Fruit fly (Drosophila melanogaster) whole organism, embryonic: ENCODE results near the gene CG33160.

ENCODE experiments used
- Antp ChIP-seq: fragments of 200-800 bp; sonication (Bioruptor generic); optimal IDR thresholded peaks from 3 replicates; lab custom pipeline; 2016; ENCODE audit warnings: missing biosample characterization, missing genetic modification characterization
- Atf-2 ChIP-seq: fragments of 200-800 bp; sonication (Bioruptor generic); optimal IDR thresholded peaks from 2 replicates; lab custom pipeline; 2016; ENCODE audit warnings: missing biosample characterization, missing genetic modification characterization
- B-H2 ChIP-seq: fragments of 200-800 bp; sonication (Bioruptor generic); optimal IDR thresholded peaks from 2 replicates; lab custom pipeline; 2018; ENCODE audit warnings: missing biosample characterization, mild to moderate bottlenecking, missing genetic modification characterization
- CG10543 ChIP-seq: fragments of 200-800 bp; sonication (Bioruptor generic); optimal IDR thresholded peaks from 3 replicates; lab custom pipeline; 2017; ENCODE audit warnings: missing biosample characterization, mild to moderate bottlenecking, missing genetic modification characterization, moderate library complexity
- CG11398 ChIP-seq: fragments of 200-800 bp; sonication (Bioruptor generic); optimal IDR thresholded peaks from 2 replicates; lab custom pipeline; 2016; ENCODE audit warnings: missing biosample characterization, missing genetic modification characterization
- CG13775 ChIP-seq: fragments of 200-800 bp; sonication (Bioruptor generic); optimal IDR thresholded peaks from 3 replicates; lab custom pipeline; 2017; ENCODE audit warnings: missing biosample characterization, mild to moderate bottlenecking, missing genetic modification characterization
- CG14965 ChIP-seq: fragments of 200-800 bp; sonication (Bioruptor generic); optimal IDR thresholded peaks from 2 replicates; lab custom pipeline; 2016; ENCODE audit warnings: missing biosample characterization, missing genetic modification characterization, borderline replicate concordance
- CG15696 ChIP-seq: fragments of 200-800 bp; sonication (Bioruptor generic); optimal IDR thresholded peaks from 2 replicates; lab custom pipeline; 2019; ENCODE audit warnings: missing biosample characterization, mild to moderate bottlenecking, missing genetic modification characterization, moderate library complexity
- CG1602 ChIP-seq: fragments of 200-800 bp; sonication (Bioruptor generic); optimal IDR thresholded peaks from 3 replicates; lab custom pipeline; 2016; ENCODE audit warnings: missing biosample characterization, missing genetic modification characterization
- CG17912 ChIP-seq: fragments of 200-800 bp; sonication (Bioruptor generic); optimal IDR thresholded peaks from 2 replicates; lab custom pipeline; 2018; ENCODE audit warnings: missing biosample characterization, mild to moderate bottlenecking, missing genetic modification characterization
- CG31224 ChIP-seq: fragments of 200-800 bp; sonication (Bioruptor generic); IDR thresholded peaks from 2 replicates; pipeline ENCODE4 v1.3.6; 2022; ENCODE audit warnings: missing biosample characterization, missing genetic modification characterization
- CG31388 ChIP-seq: fragments of 200-800 bp; sonication (Bioruptor generic); optimal IDR thresholded peaks from 2 replicates; lab custom pipeline; 2016; ENCODE audit warnings: missing biosample characterization, missing genetic modification characterization
- CG3163 ChIP-seq: fragments of 200-800 bp; sonication (Bioruptor generic); optimal IDR thresholded peaks from 3 replicates; lab custom pipeline; 2016; ENCODE audit warnings: missing biosample characterization, missing genetic modification characterization
- CG32532 ChIP-seq: fragments of 200-800 bp; sonication (Bioruptor generic); IDR thresholded peaks from 2 replicates; pipeline ENCODE4 v1.3.6; 2022; ENCODE audit warnings: missing biosample characterization, missing genetic modification characterization
- CG32767 ChIP-seq: fragments of 200-800 bp; sonication (Bioruptor generic); IDR thresholded peaks from 2 replicates; pipeline ENCODE4 v1.3.6; 2022; ENCODE audit warnings: missing biosample characterization, missing genetic modification characterization
- CG34422 ChIP-seq: fragments of 200-800 bp; sonication (Bioruptor generic); IDR thresholded peaks from 3 replicates; pipeline ENCODE4 v1.3.6; 2022; ENCODE audit warnings: missing biosample characterization, missing genetic modification characterization
- CG4424 ChIP-seq: fragments of 200-800 bp; sonication (Bioruptor generic); optimal IDR thresholded peaks from 3 replicates; lab custom pipeline; 2016; ENCODE audit warnings: missing biosample characterization, missing genetic modification characterization
- CG4617 ChIP-seq: fragments of 200-800 bp; sonication (Bioruptor generic); optimal IDR thresholded peaks from 3 replicates; lab custom pipeline; 2016; ENCODE audit warnings: missing biosample characterization, missing genetic modification characterization, borderline replicate concordance
- CG4854 ChIP-seq: fragments of 200-800 bp; sonication (Bioruptor generic); optimal IDR thresholded peaks from 2 replicates; lab custom pipeline; 2016; ENCODE audit warnings: missing biosample characterization, missing genetic modification characterization, inconsistent platforms
- CG5245 ChIP-seq: fragments of 200-800 bp; sonication (Bioruptor generic); optimal IDR thresholded peaks from 3 replicates; lab custom pipeline; 2016; ENCODE audit warnings: missing biosample characterization, missing genetic modification characterization
- CG7556 ChIP-seq: fragments of 200-800 bp; sonication (Bioruptor generic); optimal IDR thresholded peaks from 2 replicates; lab custom pipeline; 2017; ENCODE audit warnings: missing biosample characterization, mild to moderate bottlenecking, missing genetic modification characterization
- CG7745 ChIP-seq: fragments of 200-800 bp; sonication (Bioruptor generic); optimal IDR thresholded peaks from 2 replicates; lab custom pipeline; 2018; ENCODE audit warnings: missing biosample characterization, mild to moderate bottlenecking, missing genetic modification characterization, moderate library complexity
- CG9609 ChIP-seq: fragments of 200-800 bp; sonication (Bioruptor generic); optimal IDR thresholded peaks from 3 replicates; lab custom pipeline; 2016; ENCODE audit warnings: missing biosample characterization, missing genetic modification characterization
- CG9797 ChIP-seq: fragments of 200-800 bp; sonication (Bioruptor generic); optimal IDR thresholded peaks from 3 replicates; lab custom pipeline; 2018; ENCODE audit warnings: missing biosample characterization, mild to moderate bottlenecking, missing genetic modification characterization
- Dbx ChIP-seq: fragments of 200-800 bp; sonication (Bioruptor generic); IDR thresholded peaks from 3 replicates; pipeline ENCODE4 v1.3.6; 2022; ENCODE audit warnings: missing biosample characterization, missing genetic modification characterization
- Hr51 ChIP-seq, 2 experiments: fragments of 200-800 bp; sonication (Bioruptor generic); optimal IDR thresholded peaks; 2 replicates in 1 of 2; 3 replicates in 1 of 2; lab custom pipeline; 2016 to 2018; ENCODE audit warnings: missing biosample characterization in 2 of 2, missing genetic modification characterization in 2 of 2, mild to moderate bottlenecking in 1 of 2, moderate library complexity in 1 of 2
- MBD-R2 ChIP-seq: fragments of 200-800 bp; sonication (Bioruptor generic); IDR thresholded peaks from 2 replicates; pipeline ENCODE4 v1.3.6; 2022; ENCODE audit warnings: missing biosample characterization, missing genetic modification characterization
- Med ChIP-seq: fragments of 200-800 bp; sonication (Bioruptor generic); peaks from one replicate; lab custom pipeline; 2016; ENCODE audit warnings: missing biosample characterization, missing genetic modification characterization, mild to moderate bottlenecking, inconsistent platforms, moderate library complexity
- Rx ChIP-seq: fragments of 200-800 bp; sonication (Bioruptor generic); IDR thresholded peaks from 2 replicates; pipeline ENCODE4 v1.3.6; 2022; ENCODE audit warnings: missing biosample characterization, missing genetic modification characterization
- Sin3A ChIP-seq: fragments of >200 bp; optimal IDR thresholded peaks from 2 replicates; lab custom pipeline; 2018
- amos ChIP-seq: fragments of 200-800 bp; sonication (Bioruptor generic); IDR thresholded peaks from 2 replicates; pipeline ENCODE4 v1.3.6; 2022; ENCODE audit warnings: missing biosample characterization, missing genetic modification characterization; ENCODE audit not compliant: partially characterized antibody
- chn ChIP-seq: fragments of 200-800 bp; sonication (Bioruptor generic); optimal IDR thresholded peaks from 2 replicates; lab custom pipeline; 2016; ENCODE audit warnings: missing biosample characterization, missing genetic modification characterization
- croc ChIP-seq: fragments of 200-800 bp; sonication (Bioruptor generic); conservative IDR thresholded peaks from 3 replicates; pipeline ENCODE4 v1.3.6; 2022; ENCODE audit warnings: missing biosample characterization, missing genetic modification characterization
- dmrt11E ChIP-seq: fragments of 200-800 bp; sonication (Bioruptor generic); optimal IDR thresholded peaks from 3 replicates; lab custom pipeline; 2018; ENCODE audit warnings: missing biosample characterization, mild to moderate bottlenecking, missing genetic modification characterization, moderate library complexity
- dmrt99B ChIP-seq: fragments of 200-800 bp; sonication (Bioruptor generic); optimal IDR thresholded peaks from 2 replicates; lab custom pipeline; 2018; ENCODE audit warnings: missing biosample characterization, mild to moderate bottlenecking, missing genetic modification characterization, moderate library complexity
- fd96Cb ChIP-seq: fragments of 200-800 bp; sonication (Bioruptor generic); optimal IDR thresholded peaks from 2 replicates; lab custom pipeline; 2018; ENCODE audit warnings: missing biosample characterization, mild to moderate bottlenecking, missing genetic modification characterization, moderate library complexity
- gcm ChIP-seq: fragments of 200-800 bp; sonication (Bioruptor generic); optimal IDR thresholded peaks from 2 replicates; lab custom pipeline; 2019; ENCODE audit warnings: missing biosample characterization, mild to moderate bottlenecking, missing genetic modification characterization, moderate library complexity
- grau ChIP-seq: fragments of 200-800 bp; optimal IDR thresholded peaks from 3 replicates; lab custom pipeline; 2019; ENCODE audit warnings: missing biosample characterization, mild to moderate bottlenecking, missing genetic modification characterization, moderate library complexity
- peb ChIP-seq: fragments of 200-800 bp; sonication (Bioruptor generic); IDR thresholded peaks from 2 replicates; pipeline ENCODE4 v1.3.6; 2022; ENCODE audit warnings: missing biosample characterization, missing genetic modification characterization
- pho ChIP-seq: fragments of 200-800 bp; sonication (Bioruptor generic); optimal IDR thresholded peaks from 2 replicates; lab custom pipeline; 2016; ENCODE audit warnings: missing biosample characterization, missing genetic modification characterization
- pita ChIP-seq: fragments of 200-800 bp; sonication (Bioruptor generic); optimal IDR thresholded peaks from 2 replicates; lab custom pipeline; 2017; ENCODE audit warnings: missing biosample characterization, mild to moderate bottlenecking, missing genetic modification characterization
- repo ChIP-seq: fragments of 200-800 bp; sonication (Bioruptor generic); optimal IDR thresholded peaks from 2 replicates; lab custom pipeline; 2016; ENCODE audit warnings: missing biosample characterization, missing genetic modification characterization
- sisA ChIP-seq: fragments of 200-800 bp; sonication (Bioruptor generic); IDR thresholded peaks from 2 replicates; pipeline ENCODE4 v1.3.6; 2022; ENCODE audit warnings: missing biosample characterization, missing genetic modification characterization
- sna ChIP-seq: fragments of 200-800 bp; sonication (Bioruptor generic); IDR thresholded peaks from 2 replicates; pipeline ENCODE4 v1.3.6; 2022; ENCODE audit warnings: missing biosample characterization, missing genetic modification characterization; ENCODE audit not compliant: partially characterized antibody
- sob ChIP-seq: fragments of 200-800 bp; sonication (Bioruptor generic); IDR thresholded peaks from 2 replicates; pipeline ENCODE4 v1.3.6; 2022; ENCODE audit warnings: missing biosample characterization, missing genetic modification characterization
- trem ChIP-seq: fragments of 200-800 bp; optimal IDR thresholded peaks from 3 replicates; lab custom pipeline; 2019; ENCODE audit warnings: missing biosample characterization, mild to moderate bottlenecking, missing genetic modification characterization, moderate library complexity
- twi ChIP-seq: fragments of 200-800 bp; optimal IDR thresholded peaks from 2 replicates; lab custom pipeline; 2019; ENCODE audit warnings: missing biosample characterization, mild to moderate bottlenecking, missing genetic modification characterization, moderate library complexity
- tx ChIP-seq: fragments of 200-800 bp; sonication (Bioruptor generic); optimal IDR thresholded peaks from 2 replicates; lab custom pipeline; 2016; ENCODE audit warnings: missing biosample characterization, missing genetic modification characterization
- vfl ChIP-seq: fragments of 200-800 bp; sonication (Bioruptor generic); optimal IDR thresholded peaks from 2 replicates; lab custom pipeline; 2016; ENCODE audit warnings: missing biosample characterization, missing genetic modification characterization
- vvl ChIP-seq: fragments of 200-800 bp; sonication (Bioruptor generic); IDR thresholded peaks from 2 replicates; pipeline ENCODE4 v1.3.6; 2022; ENCODE audit warnings: missing biosample characterization, missing genetic modification characterization

Gene CG33160

DNA sequence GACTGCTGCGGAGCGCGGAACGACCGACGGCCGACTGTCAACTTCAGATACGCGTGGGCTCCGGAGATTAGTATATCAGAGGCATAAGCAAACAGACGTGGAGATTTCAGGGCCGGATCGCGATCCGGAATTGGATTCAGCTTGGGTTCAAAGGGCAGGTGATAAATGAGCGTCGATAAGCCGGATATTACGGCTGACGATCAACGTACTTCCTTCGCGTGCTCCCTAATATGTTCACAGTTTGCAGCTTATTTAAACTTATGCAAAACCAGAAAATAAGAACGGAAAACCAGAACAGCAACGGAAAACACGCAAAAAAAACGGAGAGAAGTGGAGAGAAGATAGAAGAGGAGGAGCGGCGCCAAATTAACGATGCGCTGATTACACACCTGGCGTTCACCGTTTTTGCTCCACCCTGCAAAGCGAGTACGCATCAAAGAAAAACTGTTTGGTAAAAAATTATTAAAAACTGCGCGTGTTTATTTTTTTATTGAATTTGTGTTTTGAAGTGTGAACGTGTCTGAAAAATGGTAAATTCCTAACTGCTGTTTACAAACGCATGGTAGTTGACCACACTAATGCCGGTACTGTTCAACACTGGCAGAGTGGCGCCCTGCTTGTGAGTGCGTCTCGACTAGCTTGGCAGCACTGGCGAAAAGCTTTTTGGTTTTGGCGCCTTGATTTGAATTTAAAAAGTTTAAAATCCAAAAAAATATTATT is 33.0 kb upstream of the CG33160 start, which contains the start of gene CG17746 (continued):
- peak; percentile 66 for TF ChIP-seq pita (GFP tag; lab: Kevin White, UChicago)
- peak; percentile 64; the same call in 1 of the 2 replicates for TF ChIP-seq amos (GFP tag; lab: Robert Waterston, UW)
- TF ChIP-seq twi (tag; lab: Kevin White, UChicago): no peak
- peak; percentile 25 for TF ChIP-seq grau (tag; lab: Kevin White, UChicago)
- TF ChIP-seq CG1602: peak; percentile 11
- TF ChIP-seq CG3163: no peak
- peak; percentile 52 for TF ChIP-seq vvl (GFP tag; lab: Robert Waterston, UW)
- TF ChIP-seq CG31224: no peak
- peak; percentile 59; the same call in 1 of the 3 replicates for TF ChIP-seq CG34422
- TF ChIP-seq dmrt99B (tag; lab: Kevin White, UChicago): no peak
- TF ChIP-seq Antp (GFP tag; lab: Kevin White, UChicago): peak; percentile 34
- peak; percentile 69 for TF ChIP-seq CG17912 (GFP tag; lab: Kevin White, UChicago)
- TF ChIP-seq CG31388 (GFP tag; lab: Kevin White, UChicago): no peak
- TF ChIP-seq Sin3A (lab: Kevin White, UChicago): peak; percentile 64
- TF ChIP-seq CG7556 (GFP tag; lab: Kevin White, UChicago): no peak
- peak; percentile 93 for TF ChIP-seq CG9797 (GFP tag; lab: Kevin White, UChicago)
- TF ChIP-seq tx (GFP tag; lab: Kevin White, UChicago): peak; percentile 48
- no peak for TF ChIP-seq gcm (GFP tag; lab: Kevin White, UChicago)
- TF ChIP-seq Atf-2 (GFP tag; lab: Kevin White, UChicago): no peak
- TF ChIP-seq pho (GFP tag; lab: Kevin White, UChicago): peak; percentile 70
- no peak for TF ChIP-seq peb (GFP tag; lab: Robert Waterston, UW)
- TF ChIP-seq vfl: peak; percentile 59
- TF ChIP-seq croc (GFP tag; lab: Robert Waterston, UW): no peak
- TF ChIP-seq CG14965 (GFP tag; lab: Kevin White, UChicago): no peak
- TF ChIP-seq CG7745 (tag; lab: Kevin White, UChicago): no peak
- TF ChIP-seq CG13775 (GFP tag; lab: Kevin White, UChicago): peak; percentile 6
- TF ChIP-seq CG4617 (GFP tag; lab: Kevin White, UChicago): peak; percentile 91
- peak; percentile 32 for TF ChIP-seq repo (GFP tag; lab: Kevin White, UChicago)
- no peak for TF ChIP-seq Rx (GFP tag; lab: Robert Waterston, UW)
- no peak for TF ChIP-seq CG32532 (GFP tag; lab: Robert Waterston, UW)
- no peak for TF ChIP-seq dmrt11E (tag; lab: Kevin White, UChicago)
- peak; percentile 42 for TF ChIP-seq CG4854 (GFP tag; lab: Kevin White, UChicago)
- peak; percentile 80 for TF ChIP-seq MBD-R2
- TF ChIP-seq CG11398 (GFP tag; lab: Kevin White, UChicago): peak; percentile 4
- TF ChIP-seq trem (tag; lab: Kevin White, UChicago): peak; percentile 87
- TF ChIP-seq Hr51 (GFP tag; optimal IDR thresholded peaks at IDR 0.05; lab: Kevin White, UChicago): peak in 1 of 2 experiments; percentile 78
- TF ChIP-seq, all 482 proteins: peak for 176

DNA sequence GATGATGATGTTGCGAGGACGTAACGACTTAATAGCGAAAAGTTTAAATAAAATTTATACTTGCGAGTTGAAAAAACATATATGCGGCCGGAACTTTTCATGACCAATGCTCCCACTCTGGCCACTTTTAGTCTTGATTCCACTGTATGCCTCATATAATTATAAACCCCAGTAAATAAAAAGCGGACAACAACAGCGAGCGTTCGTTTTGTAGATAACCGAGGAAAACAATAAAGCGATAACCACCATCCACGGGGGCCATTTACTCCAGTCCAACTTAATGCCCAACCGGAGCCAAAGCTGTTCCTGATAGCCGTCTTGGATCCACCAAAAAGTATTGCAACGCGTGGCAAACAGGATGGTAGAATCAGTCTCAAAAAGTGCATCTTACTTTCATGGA is 30.2 kb upstream of the CG33160 start:
- no peak for TF ChIP-seq sisA (GFP tag; lab: Robert Waterston, UW)
- TF ChIP-seq CG31388 (GFP tag; lab: Kevin White, UChicago): no peak
- no peak for TF ChIP-seq Sin3A (lab: Kevin White, UChicago)
- no peak for TF ChIP-seq CG32767 (GFP tag; lab: Robert Waterston, UW)
- TF ChIP-seq Med: peak; percentile 20
- TF ChIP-seq CG10543 (GFP tag; lab: Kevin White, UChicago): peak; percentile 8
- TF ChIP-seq chn (GFP tag; lab: Kevin White, UChicago): no peak
- peak; percentile 31 for TF ChIP-seq B-H2
- no peak for TF ChIP-seq CG15696
- TF ChIP-seq fd96Cb (tag; lab: Kevin White, UChicago): no peak
- no peak for TF ChIP-seq sna (GFP tag; lab: Robert Waterston, UW)
- TF ChIP-seq grau (tag; lab: Kevin White, UChicago): peak; percentile 4
- TF ChIP-seq CG4424 (GFP tag; lab: Kevin White, UChicago): no peak
- TF ChIP-seq CG5245: no peak
- no peak for TF ChIP-seq Dbx
- TF ChIP-seq sob: peak; percentile 25; the same call in 1 of the 2 replicates
- no peak for TF ChIP-seq CG9609 (GFP tag; lab: Kevin White, UChicago)
